Worm (Caenorhabditis elegans) whole organism, L2 larva: ENCODE results near the gene W08E12.2.

Source experiments
- C34F6.9 ChIP-seq: fragments of 150-350 bp; optimal IDR thresholded peaks from 2 replicates; lab custom pipeline; 2014; ENCODE audit warnings: missing biosample characterization, missing genetic modification characterization
- F13H6.1 ChIP-seq: sonication (generic microtip); optimal IDR thresholded peaks from 2 replicates; lab custom pipeline; 2016; ENCODE audit warnings: missing genetic modification characterization, missing compliant biosample characterization
- R02D3.7 ChIP-seq: fragments of 150-350 bp; optimal IDR thresholded peaks from 2 replicates; lab custom pipeline; 2014; ENCODE audit warnings: missing biosample characterization, missing genetic modification characterization
- ZK546.5 ChIP-seq: sonication (generic microtip); optimal IDR thresholded peaks from 2 replicates; lab custom pipeline; 2017; ENCODE audit warnings: missing biosample characterization, missing genetic modification characterization
- alr-1 ChIP-seq: fragments of 150-350 bp; optimal IDR thresholded peaks from 2 replicates; lab custom pipeline; 2014; ENCODE audit warnings: missing biosample characterization, missing genetic modification characterization
- aly-2 ChIP-seq: fragments of 150-350 bp; optimal IDR thresholded peaks from 2 replicates; lab custom pipeline; 2014; ENCODE audit warnings: missing biosample characterization, missing genetic modification characterization
- ama-1 ChIP-seq: fragments of 150-350 bp; optimal IDR thresholded peaks from 2 replicates; lab custom pipeline; 2018; ENCODE audit warnings: inconsistent platforms
- blmp-1 ChIP-seq: sonication (generic microtip); optimal IDR thresholded peaks from 2 replicates; lab custom pipeline; 2017; ENCODE audit warnings: missing genetic modification characterization, mild to moderate bottlenecking, missing compliant biosample characterization, antibody characterized with exemption, moderate library complexity; ENCODE audit not compliant: insufficient read depth
- ceh-82 ChIP-seq: fragments of 150-350 bp; optimal IDR thresholded peaks from 2 replicates; lab custom pipeline; 2014; ENCODE audit warnings: missing biosample characterization, missing genetic modification characterization
- dmd-4 ChIP-seq: sonication (generic microtip); optimal IDR thresholded peaks from 2 replicates; lab custom pipeline; 2017; ENCODE audit warnings: missing biosample characterization, missing genetic modification characterization
- egl-27 ChIP-seq: sonication (generic microtip); optimal IDR thresholded peaks from 3 replicates; lab custom pipeline; 2017; ENCODE audit warnings: missing biosample characterization, missing genetic modification reagents, missing genetic modification characterization
- elt-3 ChIP-seq: sonication (generic microtip); optimal IDR thresholded peaks from 2 replicates; lab custom pipeline; 2017; ENCODE audit warnings: missing biosample characterization, missing genetic modification characterization
- fos-1 ChIP-seq: fragments of 150-350 bp; optimal IDR thresholded peaks from 2 replicates; lab custom pipeline; 2014; ENCODE audit warnings: missing biosample characterization, missing genetic modification characterization
- gmeb-1 ChIP-seq: fragments of 150-350 bp; optimal IDR thresholded peaks from 2 replicates; lab custom pipeline; 2014; ENCODE audit warnings: missing biosample characterization, missing genetic modification characterization
- lin-13 ChIP-seq: fragments of 150-350 bp; optimal IDR thresholded peaks from 2 replicates; lab custom pipeline; 2014; ENCODE audit warnings: missing biosample characterization, missing genetic modification reagents, missing genetic modification characterization
- lsy-2 ChIP-seq, 2 experiments: fragments of 150-350 bp in 1 of 2; sonication (generic microtip) in 1 of 2; optimal IDR thresholded peaks; 2 replicates each; lab custom pipeline; 2014 to 2017; ENCODE audit warnings: missing biosample characterization in 2 of 2, missing genetic modification characterization in 2 of 2
- mab-5 ChIP-seq: fragments of 150-350 bp; optimal IDR thresholded peaks from 2 replicates; lab custom pipeline; 2014; ENCODE audit warnings: missing biosample characterization, missing genetic modification characterization
- mbf-1 ChIP-seq: sonication (generic microtip); optimal IDR thresholded peaks from 2 replicates; lab custom pipeline; 2017; ENCODE audit warnings: missing biosample characterization, missing genetic modification characterization
- mdl-1 ChIP-seq, 2 experiments: fragments of 150-350 bp in 1 of 2; sonication (generic microtip) in 1 of 2; optimal IDR thresholded peaks; 2 replicates each; lab custom pipeline; 2017; ENCODE audit warnings: missing biosample characterization in 2 of 2, missing genetic modification characterization in 2 of 2
- nhr-129 ChIP-seq: fragments of 150-350 bp; optimal IDR thresholded peaks from 2 replicates; lab custom pipeline; 2014; ENCODE audit warnings: missing biosample characterization, missing genetic modification characterization
- nhr-21 ChIP-seq: fragments of 150-350 bp; optimal IDR thresholded peaks from 2 replicates; lab custom pipeline; 2014; ENCODE audit warnings: missing biosample characterization, missing genetic modification characterization
- nhr-23 ChIP-seq: fragments of 150-350 bp; optimal IDR thresholded peaks from 2 replicates; lab custom pipeline; 2014; ENCODE audit warnings: missing biosample characterization, missing genetic modification reagents, missing genetic modification characterization
- nhr-237 ChIP-seq: fragments of 150-350 bp; optimal IDR thresholded peaks from 2 replicates; lab custom pipeline; 2014; ENCODE audit warnings: missing biosample characterization, missing genetic modification characterization
- nhr-25 ChIP-seq: fragments of 150-350 bp; sonication (generic microtip); optimal IDR thresholded peaks from 3 replicates; lab custom pipeline; 2014; ENCODE audit warnings: missing biosample characterization, missing genetic modification characterization
- nhr-6 ChIP-seq: fragments of 150-350 bp; optimal IDR thresholded peaks from 2 replicates; lab custom pipeline; 2014; ENCODE audit warnings: missing biosample characterization, missing genetic modification characterization
- nhr-77 ChIP-seq: fragments of 150-350 bp; optimal IDR thresholded peaks from 2 replicates; lab custom pipeline; 2014; ENCODE audit warnings: missing biosample characterization, missing genetic modification characterization
- peb-1 ChIP-seq: fragments of 150-350 bp; optimal IDR thresholded peaks from 2 replicates; lab custom pipeline; 2014; ENCODE audit warnings: missing biosample characterization, missing genetic modification characterization
- sem-4 ChIP-seq: fragments of 150-350 bp; optimal IDR thresholded peaks from 2 replicates; lab custom pipeline; 2014; ENCODE audit warnings: missing biosample characterization, missing genetic modification reagents, missing genetic modification characterization
- skn-1 ChIP-seq: sonication (generic microtip); optimal IDR thresholded peaks from 2 replicates; lab custom pipeline; 2017; ENCODE audit warnings: missing biosample characterization, missing genetic modification characterization
- sma-3 ChIP-seq: sonication (generic microtip); optimal IDR thresholded peaks from 2 replicates; lab custom pipeline; 2016; ENCODE audit warnings: missing genetic modification reagents, missing genetic modification characterization, missing compliant biosample characterization
- snpc-4 ChIP-seq: fragments of 150-350 bp; optimal IDR thresholded peaks from 2 replicates; lab custom pipeline; 2014; ENCODE audit warnings: missing biosample characterization, missing genetic modification characterization
- unc-39 ChIP-seq: fragments of 150-350 bp; optimal IDR thresholded peaks from 2 replicates; lab custom pipeline; 2014; ENCODE audit warnings: missing biosample characterization, missing genetic modification characterization
- unc-55 ChIP-seq: fragments of 150-350 bp; sonication (generic microtip); optimal IDR thresholded peaks from 3 replicates; lab custom pipeline; 2014; ENCODE audit warnings: missing biosample characterization, missing genetic modification reagents, missing genetic modification characterization
- unc-62 ChIP-seq: fragments of 150-350 bp; optimal IDR thresholded peaks from 2 replicates; lab custom pipeline; 2014; ENCODE audit warnings: missing biosample characterization, missing genetic modification reagents, missing genetic modification characterization
- ztf-1 ChIP-seq: fragments of 200-800 bp; sonication (Bioruptor generic); conservative IDR thresholded peaks from 2 replicates; pipeline ENCODE4 v1.3.6; 2022; ENCODE audit warnings: missing genetic modification characterization, missing compliant biosample characterization
- ztf-4 ChIP-seq: fragments of 150-350 bp; optimal IDR thresholded peaks from 2 replicates; lab custom pipeline; 2014; ENCODE audit warnings: missing biosample characterization, missing genetic modification characterization

The W08E12.2 gene

ce11 chrIV:3267581-3267980 lies 38.1 kb upstream of the W08E12.2 start, which contains the start of gene clec-173:
Gene clec-173, minus strand, starts transcription at chrIV:3267681.
- TF ChIP-seq mbf-1 (no peak), nhr-129 (tag; lab: Kevin White, UChicago) (no peak), mab-5 (tag; lab: Kevin White, UChicago) (no peak), nhr-25 (tag; lab: Kevin White, UChicago) (no peak), nhr-23 (tag; lab: Kevin White, UChicago) (no peak), ZK546.5 (no peak), elt-3 (no peak), skn-1 (tag; lab: Kevin White, UChicago) (no peak), egl-27 (no peak)
- TF ChIP-seq, all 48 proteins: peak for 0

ce11 chrIV:3271342-3271741 lies 34.3 kb upstream of the W08E12.2 start:
- TF ChIP-seq unc-39 (no peak), sem-4 (tag; lab: Kevin White, UChicago) (no peak), peb-1 (no peak)

ce11 chrIV:3273295-3273694 lies 32.4 kb upstream of the W08E12.2 start, which contains the start of gene T26C12.3:
Gene T26C12.3, minus strand, starts transcription at chrIV:3273395.
- no peak for TF ChIP-seq nhr-129 (tag; lab: Kevin White, UChicago)

ce11 chrIV:3278822-3279221 lies 26.9 kb upstream of the W08E12.2 start:
- TF ChIP-seq elt-3 (no peak), gmeb-1 (no peak), ceh-82 (tag; lab: Kevin White, UChicago) (no peak), ztf-1 (no peak), aly-2 (no peak), mab-5 (tag; lab: Kevin White, UChicago) (no peak), sem-4 (tag; lab: Kevin White, UChicago) (no peak), F13H6.1 (no peak), C34F6.9 (tag; lab: Kevin White, UChicago) (no peak), lin-13 (GFP tag; lab: Kevin White, UChicago) (no peak), unc-55 (GFP tag; lab: Kevin White, UChicago) (no peak), nhr-129 (tag; lab: Kevin White, UChicago) (no peak)

DNA sequence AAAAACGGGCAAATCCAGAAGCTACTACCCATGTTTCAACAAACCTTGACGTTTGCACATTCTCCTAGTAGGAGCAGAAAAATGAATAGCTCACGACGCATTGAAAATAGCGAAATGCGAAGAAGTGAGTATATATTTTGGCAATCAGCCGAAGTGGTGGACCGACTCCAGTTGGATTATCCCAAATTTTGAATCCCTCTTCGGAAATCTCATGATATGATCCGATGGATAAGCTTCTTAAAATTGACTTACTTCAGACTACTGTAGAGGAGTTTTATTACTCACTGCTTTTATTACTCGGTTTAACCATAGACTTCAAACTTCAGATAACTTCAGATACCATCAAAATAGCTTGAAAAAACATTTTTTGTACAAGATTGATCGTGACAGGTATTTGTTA lies 16.4 kb upstream of the W08E12.2 start, which contains the start of gene gcy-23:
Gene gcy-23, minus strand, starts transcription at position 101 of the 400 bp plus-strand sequence.
- no peak for TF ChIP-seq nhr-21 (tag; lab: Kevin White, UChicago)
- no peak for TF ChIP-seq R02D3.7
- TF ChIP-seq blmp-1 (tag; lab: Kevin White, UChicago) = no peak
- TF ChIP-seq lin-13 (GFP tag; lab: Kevin White, UChicago) = no peak
- no peak for TF ChIP-seq nhr-237 (tag; lab: Kevin White, UChicago)
- no peak for TF ChIP-seq nhr-77 (tag; lab: Kevin White, UChicago)
- no peak for TF ChIP-seq sma-3 (GFP tag; lab: Kevin White, UChicago)
- TF ChIP-seq nhr-25 (tag; lab: Kevin White, UChicago) = no peak
- TF ChIP-seq mdl-1 (tag; optimal IDR thresholded peaks at IDR 0.05; lab: Kevin White, UChicago) = no peak
- no peak for TF ChIP-seq fos-1 (tag; lab: Kevin White, UChicago)
- no peak for TF ChIP-seq ztf-4 (tag; lab: Kevin White, UChicago)
- no peak for TF ChIP-seq peb-1
- no peak for TF ChIP-seq mab-5 (tag; lab: Kevin White, UChicago)
- no peak for TF ChIP-seq ama-1 (lab: Kevin White, UChicago)
- no peak for TF ChIP-seq unc-39
- no peak for TF ChIP-seq snpc-4 (tag; lab: Kevin White, UChicago)
- no peak for TF ChIP-seq elt-3
- no peak for TF ChIP-seq alr-1 (tag; lab: Kevin White, UChicago)
- no peak for TF ChIP-seq lsy-2 (tag; optimal IDR thresholded peaks at IDR 0.05; lab: Kevin White, UChicago)
- TF ChIP-seq nhr-6 (tag; lab: Kevin White, UChicago) = no peak

- TF ChIP-seq C34F6.9 (tag; lab: Kevin White, UChicago) (no peak), egl-27 (no peak), unc-62 (GFP tag; lab: Kevin White, UChicago) (no peak), dmd-4 (tag; lab: Kevin White, UChicago) (no peak)
These were observed 13.6 kb upstream of the W08E12.2 start, which contains the start of gene W08E12.8 for ce11 chrIV:3291977-3292561. Gene W08E12.8, plus strand, starts transcription at chrIV:3292371.
